Worm (Caenorhabditis elegans) whole organism, L4 larva: ENCODE data around the gene C24H11.1.
"Not testable (repeated sequence)": the region's sequence is repeated elsewhere in the genome, so short reads cannot be mapped to it uniquely, and the experiment has no call there.

Source experiments
- ama-1 ChIP-seq: fragments of 150-350 bp; optimal IDR thresholded peaks from 2 replicates; lab custom pipeline; 2014; ENCODE audit warnings: inconsistent platforms, mixed read lengths
- fos-1 ChIP-seq: fragments of 150-350 bp; optimal IDR thresholded peaks from 2 replicates; lab custom pipeline; 2014; ENCODE audit warnings: missing biosample characterization, missing genetic modification characterization
- lin-39 ChIP-seq: fragments of 150-350 bp; optimal IDR thresholded peaks from 2 replicates; lab custom pipeline; 2014; ENCODE audit warnings: missing biosample characterization, missing genetic modification reagents, missing genetic modification characterization
- nhr-25 ChIP-seq: sonication (generic microtip); optimal IDR thresholded peaks from 2 replicates; lab custom pipeline; 2017; ENCODE audit warnings: missing genetic modification characterization, mild to moderate bottlenecking, missing compliant biosample characterization, antibody characterized with exemption, moderate library complexity, borderline replicate concordance; ENCODE audit not compliant: insufficient read depth
- nhr-77 ChIP-seq: fragments of 150-350 bp; optimal IDR thresholded peaks from 2 replicates; lab custom pipeline; 2014; ENCODE audit warnings: missing biosample characterization, missing genetic modification characterization
- pha-4 ChIP-seq, 2 experiments: fragments of 150-350 bp in 1 of 2; fragments of 200-800 bp in 1 of 2; sonication (Bioruptor generic) in 1 of 2; IDR thresholded peaks in 1 of 2; optimal IDR thresholded peaks in 1 of 2; 2 replicates each; pipeline versions ENCODE4 v1.3.6 to Lab custom; 2014 to 2022; ENCODE audit warnings: missing genetic modification characterization in 2 of 2, missing genetic modification reagents in 2 of 2, missing biosample characterization in 1 of 2, missing compliant biosample characterization in 1 of 2

- TF ChIP-seq pha-4 (GFP tag; IDR thresholded peaks at IDR 0.05; lab: Robert Waterston, UW) (peak; percentile 91), nhr-77 (peak; percentile 18)
- TF ChIP-seq pha-4 (tag; optimal IDR thresholded peaks at IDR 0.05; lab: Kevin White, UChicago); nhr-25 (tag; lab: Kevin White, UChicago); lin-39; fos-1; ama-1: not testable (repeated sequence)
Observed at ce11 chrIII:11792295-11793256, 5.1 kb downstream of the C24H11.1 start, which contains the start of gene C24H11.2.
